Fruit fly (Drosophila melanogaster): ENCODE measurements around the gene Socs16D.

Socs16D gene

dm6 chrX:17826807-17827703 is at the start of gene Socs16D (continued):
- TF ChIP-seq Blimp-1 (GFP tag; optimal IDR thresholded peaks at IDR 0.05) (peak; percentile 43), NC2β (GFP tag; optimal IDR thresholded peaks at IDR 0.05) (peak; percentile 44), CG14014 (GFP tag; IDR thresholded peaks at IDR 0.05) (no peak; the same call in 1 of the 2 replicates), CG16815 (GFP tag; optimal IDR thresholded peaks at IDR 0.05) (no peak), Chrac-16 (GFP tag; optimal IDR thresholded peaks at IDR 0.05) (peak; percentile 20), zen2 (GFP tag; IDR thresholded peaks at IDR 0.05; ENCODE audit: partially characterized antibody) (peak; percentile 96), kni (GFP tag; optimal IDR thresholded peaks at IDR 0.05) (peak; percentile 65), pb (GFP tag; optimal IDR thresholded peaks at IDR 0.05) (peak; percentile 35), Lhr (GFP tag; optimal IDR thresholded peaks at IDR 0.05) (peak; percentile 89), CG13296 (GFP tag; optimal IDR thresholded peaks at IDR 0.05) (peak; percentile 34), lab (GFP tag; optimal IDR thresholded peaks at IDR 0.05) (peak; percentile 52), CG9876 (GFP tag; optimal IDR thresholded peaks at IDR 0.05) (peak; percentile 54), Sry-β (GFP tag; optimal IDR thresholded peaks at IDR 0.05) (peak; percentile 6), CHES-1-like (GFP tag; optimal IDR thresholded peaks at IDR 0.05) (peak; percentile 47), danr (GFP tag; IDR thresholded peaks at IDR 0.05) (no peak), trem (tag; optimal IDR thresholded peaks at IDR 0.05) (peak; percentile 78), E2f2 (GFP tag; IDR thresholded peaks at IDR 0.05) (peak; percentile 70), Dip2 (GFP tag; IDR thresholded peaks at IDR 0.05) (no peak), trh (GFP tag; optimal IDR thresholded peaks at IDR 0.05) (no peak), D19B (GFP tag; optimal IDR thresholded peaks at IDR 0.05) (no peak), seq (GFP tag; IDR thresholded peaks at IDR 0.05) (no peak), unpg (GFP tag; optimal IDR thresholded peaks at IDR 0.05) (peak; percentile 15), CG33213 (GFP tag; optimal IDR thresholded peaks at IDR 0.05) (peak; percentile 84), zen (tag; optimal IDR thresholded peaks at IDR 0.05) (peak; percentile 62), CG6175 (GFP tag; IDR thresholded peaks at IDR 0.05) (0 out of 3 replicates have a peak, but pooled peaks have one; percentile 31), CG4854 (GFP tag; optimal IDR thresholded peaks at IDR 0.05) (no peak), pan (optimal IDR thresholded peaks at IDR 0.05) (no peak), pan (GFP tag; optimal IDR thresholded peaks at IDR 0.05 in 1 of 2, IDR thresholded peaks at IDR 0.05 in 1 of 2) (peak in 1 of 2 experiments; percentile 29), ERR (GFP tag; optimal IDR thresholded peaks at IDR 0.05) (peak; percentile 53), CG17385 (GFP tag; optimal IDR thresholded peaks at IDR 0.05) (peak; percentile 10), Ets97D (GFP tag; optimal IDR thresholded peaks at IDR 0.05) (peak; percentile 88), Aef1 (GFP tag; IDR thresholded peaks at IDR 0.05) (no peak), wek (GFP tag; optimal IDR thresholded peaks at IDR 0.05) (peak; percentile 5), gro (GFP tag; optimal IDR thresholded peaks at IDR 0.05) (peak; percentile 77), kah (GFP tag; optimal IDR thresholded peaks at IDR 0.05) (no peak), CG17186 (GFP tag; optimal IDR thresholded peaks at IDR 0.05) (peak; percentile 31), Hr39 (optimal IDR thresholded peaks at IDR 0.05) (no peak), sqz (GFP tag; optimal IDR thresholded peaks at IDR 0.05) (no peak), Dp (GFP tag; optimal IDR thresholded peaks at IDR 0.05) (peak; percentile 70), HLH4C (GFP tag; IDR thresholded peaks at IDR 0.05; ENCODE audit: partially characterized antibody) (peak; percentile 94), CG17612 (GFP tag; IDR thresholded peaks at IDR 0.05) (no peak), CG32532 (GFP tag; IDR thresholded peaks at IDR 0.05) (peak; percentile 45; the same call in 1 of the 2 replicates), mirr (GFP tag; optimal IDR thresholded peaks at IDR 0.05) (peak; percentile 21), gcm (GFP tag; optimal IDR thresholded peaks at IDR 0.05) (peak; percentile 10), GATAe (GFP tag; conservative IDR thresholded peaks at IDR 0.05) (no peak), CG8765 (GFP tag; IDR thresholded peaks at IDR 0.05) (0 out of 2 replicates have a peak, but pooled peaks have one; percentile 21), hb (GFP tag; IDR thresholded peaks at IDR 0.05; ENCODE audit: partially characterized antibody) (peak; percentile 97), CG15696 (tag; optimal IDR thresholded peaks at IDR 0.05) (peak; percentile 30), luna (GFP tag; optimal IDR thresholded peaks at IDR 0.05) (peak; percentile 25)
